Worm (Caenorhabditis elegans) whole organism, young adult: ENCODE results near the gene apd-3.

ENCODE experiments used
- B0019.2 ChIP-seq: fragments of 200-800 bp; sonication (Bioruptor generic); conservative IDR thresholded peaks from 2 replicates; pipeline ENCODE4 v1.3.6; 2022; ENCODE audit warnings: missing genetic modification reagents, missing genetic modification characterization, missing compliant biosample characterization
- B0261.1 ChIP-seq: sonication (generic microtip); optimal IDR thresholded peaks from 2 replicates; lab custom pipeline; 2016; ENCODE audit warnings: mild to moderate bottlenecking, missing genetic modification characterization, moderate library complexity, missing compliant biosample characterization
- D2030.7 ChIP-seq: fragments of 200-800 bp; sonication (Bioruptor generic); IDR thresholded peaks from 2 replicates; pipeline ENCODE4 v1.3.6; 2022; ENCODE audit warnings: missing genetic modification reagents, missing genetic modification characterization, missing compliant biosample characterization
- F10E7.11 ChIP-seq: sonication (generic microtip); optimal IDR thresholded peaks from 2 replicates; lab custom pipeline; 2017; ENCODE audit warnings: mild to moderate bottlenecking, missing genetic modification characterization, moderate library complexity, missing compliant biosample characterization
- F37B4.10 ChIP-seq: fragments of 200-800 bp; sonication (Bioruptor generic); IDR thresholded peaks from 2 replicates; pipeline ENCODE4 v1.3.6; 2022; ENCODE audit warnings: missing genetic modification characterization, missing compliant biosample characterization
- T07F8.4 ChIP-seq: sonication (generic microtip); optimal IDR thresholded peaks from 2 replicates; lab custom pipeline; 2016; ENCODE audit warnings: mild to moderate bottlenecking, missing genetic modification characterization, moderate library complexity, missing compliant biosample characterization
- T26A5.8 ChIP-seq: sonication (generic microtip); optimal IDR thresholded peaks from 2 replicates; lab custom pipeline; 2016; ENCODE audit warnings: missing genetic modification characterization, missing compliant biosample characterization
- Y56A3A.18 ChIP-seq: fragments of 200-800 bp; sonication (Bioruptor generic); IDR thresholded peaks from 2 replicates; pipeline ENCODE4 v1.3.6; 2022; ENCODE audit warnings: missing genetic modification reagents, missing genetic modification characterization, missing compliant biosample characterization
- ZK185.1 ChIP-seq: sonication (generic microtip); optimal IDR thresholded peaks from 2 replicates; lab custom pipeline; 2016; ENCODE audit warnings: mild to moderate bottlenecking, missing genetic modification characterization, missing compliant biosample characterization; ENCODE audit not compliant: poor library complexity, severe bottlenecking
- attf-5 ChIP-seq: fragments of 200-800 bp; sonication (Bioruptor generic); optimal IDR thresholded peaks from 2 replicates; lab custom pipeline; 2018; ENCODE audit warnings: mild to moderate bottlenecking, missing genetic modification characterization, missing compliant biosample characterization
- attf-6 ChIP-seq: fragments of 200-800 bp; sonication (Bioruptor generic); IDR thresholded peaks from 2 replicates; pipeline ENCODE4 v1.3.6; 2022; ENCODE audit warnings: missing genetic modification reagents, missing genetic modification characterization, missing compliant biosample characterization
- bed-1 ChIP-seq: fragments of 200-800 bp; sonication (Bioruptor generic); IDR thresholded peaks from 2 replicates; pipeline ENCODE4 v1.3.6; 2022; ENCODE audit warnings: missing genetic modification reagents, missing genetic modification characterization, missing compliant biosample characterization
- ccch-3 ChIP-seq: fragments of 200-800 bp; sonication (Bioruptor generic); optimal IDR thresholded peaks from 2 replicates; lab custom pipeline; 2018; ENCODE audit warnings: mild to moderate bottlenecking, missing genetic modification characterization, missing compliant biosample characterization
- cebp-1 ChIP-seq, 2 experiments: fragments of 200-800 bp in 1 of 2; sonication (Bioruptor generic) in 1 of 2; sonication (generic microtip) in 1 of 2; IDR thresholded peaks in 1 of 2; optimal IDR thresholded peaks in 1 of 2; 2 replicates each; pipeline versions ENCODE4 v1.3.6 to Lab custom; 2017 to 2022; ENCODE audit warnings: missing compliant biosample characterization in 2 of 2, missing genetic modification characterization in 2 of 2, mild to moderate bottlenecking in 1 of 2, missing genetic modification reagents in 1 of 2, moderate library complexity in 1 of 2
- ceh-100 ChIP-seq: fragments of 200-800 bp; sonication (Bioruptor generic); IDR thresholded peaks from 2 replicates; pipeline ENCODE4 v1.3.6; 2022; ENCODE audit warnings: missing genetic modification reagents, missing genetic modification characterization, missing compliant biosample characterization
- ceh-40 ChIP-seq: fragments of 200-800 bp; sonication (Bioruptor generic); IDR thresholded peaks from 2 replicates; pipeline ENCODE4 v1.3.6; 2022; ENCODE audit warnings: missing genetic modification characterization, missing compliant biosample characterization
- ceh-58 ChIP-seq: fragments of 200-800 bp; sonication (Bioruptor generic); IDR thresholded peaks from 2 replicates; pipeline ENCODE4 v1.3.6; 2022; ENCODE audit warnings: missing genetic modification characterization, missing compliant biosample characterization
- ceh-79 ChIP-seq: sonication (generic microtip); optimal IDR thresholded peaks from 2 replicates; lab custom pipeline; 2017; ENCODE audit warnings: mild to moderate bottlenecking, missing genetic modification characterization, missing compliant biosample characterization
- die-1 ChIP-seq: sonication (generic microtip); optimal IDR thresholded peaks from 2 replicates; lab custom pipeline; 2016; ENCODE audit warnings: missing genotype, mild to moderate bottlenecking, missing genetic modification characterization, missing compliant biosample characterization
- dox-1 ChIP-seq: fragments of 200-800 bp; sonication (Bioruptor generic); IDR thresholded peaks from 2 replicates; pipeline ENCODE4 v1.3.6; 2022; ENCODE audit warnings: missing genetic modification reagents, missing genetic modification characterization, missing compliant biosample characterization
- dpff-1 ChIP-seq: sonication (generic microtip); optimal IDR thresholded peaks from 2 replicates; lab custom pipeline; 2017; ENCODE audit warnings: mild to moderate bottlenecking, missing genetic modification characterization, missing compliant biosample characterization
- egl-18 ChIP-seq: fragments of 200-800 bp; sonication (Bioruptor generic); IDR thresholded peaks from 2 replicates; pipeline ENCODE4 v1.3.6; 2022; ENCODE audit warnings: missing genetic modification reagents, missing genetic modification characterization, missing compliant biosample characterization
- him-1 ChIP-seq: sonication (generic microtip); optimal IDR thresholded peaks from 2 replicates; lab custom pipeline; 2016; ENCODE audit warnings: missing genotype, missing genetic modification reagents, missing genetic modification characterization, missing compliant biosample characterization
- hlh-12 ChIP-seq: sonication (generic microtip); optimal IDR thresholded peaks from 2 replicates; lab custom pipeline; 2016; ENCODE audit warnings: missing genetic modification characterization, missing compliant biosample characterization
- hsf-1 ChIP-seq: fragments of 200-800 bp; sonication (Bioruptor generic); IDR thresholded peaks from 2 replicates; pipeline ENCODE4 v1.3.6; 2022; ENCODE audit warnings: missing genetic modification reagents, missing genetic modification characterization, missing compliant biosample characterization
- lin-26 ChIP-seq: fragments of 200-800 bp; sonication (Bioruptor generic); IDR thresholded peaks from 2 replicates; pipeline ENCODE4 v1.3.6; 2022; ENCODE audit warnings: missing genetic modification reagents, missing genetic modification characterization, missing compliant biosample characterization
- madf-3 ChIP-seq: fragments of 200-800 bp; sonication (Bioruptor generic); IDR thresholded peaks from 2 replicates; pipeline ENCODE4 v1.3.6; 2022; ENCODE audit warnings: missing genetic modification reagents, missing genetic modification characterization, missing compliant biosample characterization
- madf-8 ChIP-seq: fragments of 200-800 bp; sonication (Bioruptor generic); conservative IDR thresholded peaks from 2 replicates; pipeline ENCODE4 v1.3.6; 2022; ENCODE audit warnings: missing genetic modification reagents, missing genetic modification characterization, missing compliant biosample characterization
- mcd-1 ChIP-seq: fragments of 200-800 bp; sonication (Bioruptor generic); IDR thresholded peaks from 2 replicates; pipeline ENCODE4 v1.3.6; 2022; ENCODE audit warnings: missing genetic modification reagents, missing genetic modification characterization, missing compliant biosample characterization
- mel-28 ChIP-seq: sonication (generic microtip); optimal IDR thresholded peaks from 2 replicates; lab custom pipeline; 2016; ENCODE audit warnings: borderline replicate concordance, mild to moderate bottlenecking, missing genetic modification characterization, missing compliant biosample characterization
- nfya-1 ChIP-seq: sonication (generic microtip); optimal IDR thresholded peaks from 2 replicates; lab custom pipeline; 2017; ENCODE audit warnings: antibody characterized with exemption, missing compliant biosample characterization, missing genetic modification characterization, borderline replicate concordance; ENCODE audit not compliant: insufficient read depth
- nfyb-1 ChIP-seq: fragments of 200-800 bp; sonication (Bioruptor generic); IDR thresholded peaks from 2 replicates; pipeline ENCODE4 v1.3.6; 2022; ENCODE audit warnings: missing genetic modification reagents, missing genetic modification characterization, missing compliant biosample characterization
- nhr-27 ChIP-seq: fragments of 200-800 bp; sonication (Bioruptor generic); optimal IDR thresholded peaks from 2 replicates; lab custom pipeline; 2018; ENCODE audit warnings: mild to moderate bottlenecking, missing genetic modification characterization, moderate library complexity, missing compliant biosample characterization
- pbrm-1 ChIP-seq: fragments of 200-800 bp; sonication (Bioruptor generic); IDR thresholded peaks from 2 replicates; pipeline ENCODE4 v1.3.6; 2022; ENCODE audit warnings: missing genetic modification reagents, missing genetic modification characterization, missing compliant biosample characterization
- rec-8 ChIP-seq, 2 experiments: sonication (generic microtip); optimal IDR thresholded peaks; 2 replicates each; lab custom pipeline; 2016; ENCODE audit warnings: mild to moderate bottlenecking in 2 of 2, missing genetic modification characterization in 2 of 2, missing genetic modification reagents in 2 of 2, missing genotype in 2 of 2, missing biosample characterization in 1 of 2, missing compliant biosample characterization in 1 of 2, moderate library complexity in 1 of 2
- repo-1 ChIP-seq: sonication (generic microtip); optimal IDR thresholded peaks from 2 replicates; lab custom pipeline; 2017; ENCODE audit warnings: mild to moderate bottlenecking, missing genetic modification characterization, missing compliant biosample characterization
- snpc-1.3 ChIP-seq: sonication (generic microtip); optimal IDR thresholded peaks from 2 replicates; lab custom pipeline; 2017; ENCODE audit warnings: missing genetic modification characterization, mild to moderate bottlenecking, missing compliant biosample characterization, antibody characterized with exemption, moderate library complexity, missing genotype, missing genetic modification reagents; ENCODE audit not compliant: insufficient read depth
- snpc-4 ChIP-seq, 5 experiments: fragments of 150-350 bp in 1 of 5; sonication (generic microtip) in 4 of 5; optimal IDR thresholded peaks; 2 replicates each; lab custom pipeline; 2014 to 2018; ENCODE audit warnings: missing genetic modification characterization in 5 of 5, missing biosample characterization in 3 of 5, antibody characterized with exemption in 2 of 5, mild to moderate bottlenecking in 2 of 5, missing compliant biosample characterization in 2 of 5, missing genotype in 2 of 5, moderate library complexity in 2 of 5, missing genetic modification reagents in 1 of 5
- tbp1 ChIP-seq: fragments of 200-800 bp; sonication (Bioruptor generic); optimal IDR thresholded peaks from 2 replicates; lab custom pipeline; 2018; ENCODE audit warnings: mild to moderate bottlenecking, missing genetic modification characterization, missing compliant biosample characterization
- unc-130 ChIP-seq: sonication (generic microtip); optimal IDR thresholded peaks from 2 replicates; lab custom pipeline; 2016; ENCODE audit warnings: missing genetic modification reagents, missing genetic modification characterization, missing compliant biosample characterization
- unc-62 ChIP-seq: fragments of 150-350 bp; optimal IDR thresholded peaks from 2 replicates; lab custom pipeline; 2014; ENCODE audit warnings: missing biosample characterization, missing genetic modification reagents, missing genetic modification characterization
- ztf-22 ChIP-seq: fragments of 200-800 bp; sonication (Bioruptor generic); optimal IDR thresholded peaks from 2 replicates; lab custom pipeline; 2018; ENCODE audit warnings: mild to moderate bottlenecking, missing genetic modification characterization, moderate library complexity, missing compliant biosample characterization
- ztf-28 ChIP-seq: fragments of 200-800 bp; sonication (Bioruptor generic); IDR thresholded peaks from 2 replicates; pipeline ENCODE4 v1.3.6; 2022; ENCODE audit warnings: missing genetic modification reagents, missing genetic modification characterization, missing compliant biosample characterization

Gene apd-3

ce11 chrII:3502520-3503323 lies 43.5 kb downstream of the apd-3 start, which contains the start of the genes col-71 and Y49F6B.2 (continued):
- TF ChIP-seq snpc-4 (GFP tag; optimal IDR thresholded peaks at IDR 0.05; lab: Kevin White, UChicago) (no peak), snpc-4 (tag; optimal IDR thresholded peaks at IDR 0.05; lab: Kevin White, UChicago) (peak in 2 of 4 experiments; percentile 19 to 34), hlh-12 (no peak), ceh-58 (GFP tag; lab: Robert Waterston, UW) (no peak), T26A5.8 (no peak), rec-8 (tag; optimal IDR thresholded peaks at IDR 0.05; lab: Kevin White, UChicago) (peak; percentile 37 to 49), pbrm-1 (GFP tag; lab: Robert Waterston, UW) (peak; percentile 58; the same call in 1 of the 2 replicates), hsf-1 (GFP tag; lab: Robert Waterston, UW) (no peak), T07F8.4 (tag; lab: Kevin White, UChicago) (no peak), nhr-27 (tag; lab: Kevin White, UChicago) (no peak), snpc-1.3 (no peak), nfya-1 (tag; lab: Kevin White, UChicago) (no peak), him-1 (tag; lab: Kevin White, UChicago) (no peak), bed-1 (GFP tag; lab: Robert Waterston, UW) (no peak), madf-8 (GFP tag; lab: Robert Waterston, UW) (peak; percentile 28; the same call in 1 of the 2 replicates), cebp-1 (GFP tag; IDR thresholded peaks at IDR 0.05; lab: Robert Waterston, UW) (no peak), cebp-1 (tag; optimal IDR thresholded peaks at IDR 0.05; lab: Kevin White, UChicago) (peak; percentile 53), ztf-28 (peak; percentile 53; the same call in 1 of the 2 replicates), mel-28 (tag; lab: Kevin White, UChicago) (no peak), dox-1 (GFP tag; lab: Robert Waterston, UW) (peak; percentile 92), dpff-1 (tag; lab: Kevin White, UChicago) (no peak), nfyb-1 (no peak), Y56A3A.18 (no peak), madf-3 (no peak), die-1 (tag; lab: Kevin White, UChicago) (no peak), F10E7.11 (tag; lab: Kevin White, UChicago) (no peak), mcd-1 (peak; percentile 98), D2030.7 (GFP tag; lab: Robert Waterston, UW) (peak; percentile 46), repo-1 (tag; lab: Kevin White, UChicago) (no peak), egl-18 (no peak), ceh-100 (peak; percentile 39), unc-130 (peak; percentile 20), ccch-3 (GFP tag; lab: Kevin White, UChicago) (no peak)

ce11 chrII:3502011-3502410 lies 44.2 kb downstream of the apd-3 start:
- TF ChIP-seq attf-6: 0 out of 2 replicates have a peak, but pooled peaks have one; percentile 9
- no peak for TF ChIP-seq ceh-40 (GFP tag; lab: Robert Waterston, UW)
- TF ChIP-seq tbp1: no peak

ce11 chrII:3500373-3500772 lies 45.9 kb downstream of the apd-3 start:
- TF ChIP-seq rec-8 (tag; optimal IDR thresholded peaks at IDR 0.05; lab: Kevin White, UChicago): no peak
- no peak for TF ChIP-seq attf-5 (GFP tag; lab: Kevin White, UChicago)
- TF ChIP-seq him-1 (tag; lab: Kevin White, UChicago): no peak
- no peak for TF ChIP-seq F37B4.10 (GFP tag; lab: Robert Waterston, UW)
- TF ChIP-seq nfyb-1: 0 out of 2 replicates have a peak, but pooled peaks have one; percentile 26
- TF ChIP-seq B0261.1 (tag; lab: Kevin White, UChicago): no peak
- no peak for TF ChIP-seq T26A5.8
- no peak for TF ChIP-seq ZK185.1 (tag; lab: Kevin White, UChicago)
- no peak for TF ChIP-seq B0019.2 (GFP tag; lab: Robert Waterston, UW)
- peak; percentile 58; the same call in 1 of the 2 replicates for TF ChIP-seq lin-26 (GFP tag; lab: Robert Waterston, UW)
- TF ChIP-seq snpc-1.3: no peak
- no peak for TF ChIP-seq ceh-100
- TF ChIP-seq ztf-22: no peak
- TF ChIP-seq unc-62 (GFP tag; lab: Kevin White, UChicago): no peak
- no peak for TF ChIP-seq D2030.7 (GFP tag; lab: Robert Waterston, UW)
- TF ChIP-seq ceh-79 (tag; lab: Kevin White, UChicago): no peak
- TF ChIP-seq mcd-1: 0 out of 2 replicates have a peak, but pooled peaks have one; percentile 14
